Worm (Caenorhabditis elegans): Measurements from ENCODE around the gene clec-79.

The clec-79 gene

DNA sequence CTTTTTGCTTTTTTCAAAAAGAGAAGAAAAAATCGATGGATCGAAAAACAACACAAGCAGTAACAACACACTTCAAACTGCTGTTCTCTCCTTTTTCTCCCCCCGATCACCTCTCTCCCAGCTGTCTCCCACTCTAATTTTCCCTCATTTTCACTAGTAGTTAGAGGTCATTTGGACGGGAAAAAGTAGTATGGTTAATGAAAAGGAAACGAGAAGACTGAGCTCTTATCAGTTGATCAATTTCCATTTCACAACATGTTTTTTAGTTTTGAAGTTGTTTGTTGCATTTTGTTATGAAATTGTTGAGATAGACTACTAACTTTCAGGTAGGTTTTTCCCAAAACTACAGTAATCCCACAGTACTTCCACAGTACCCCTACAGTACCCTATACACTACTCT, 35.3 kb downstream of the clec-79 start:
- no peak for TF ChIP-seq snpc-4 (tag; optimal IDR thresholded peaks at IDR 0.05)
- no peak for TF ChIP-seq lsy-2 (tag; optimal IDR thresholded peaks at IDR 0.05)
- no peak for TF ChIP-seq ztf-11 (tag; optimal IDR thresholded peaks at IDR 0.05)
- no peak for TF ChIP-seq M03D4.4 (tag; optimal IDR thresholded peaks at IDR 0.05)
- TF ChIP-seq blmp-1 (tag; optimal IDR thresholded peaks at IDR 0.05), result no peak
- TF ChIP-seq ceh-83 (GFP tag; optimal IDR thresholded peaks at IDR 0.05), result no peak
- TF ChIP-seq unc-120 (tag; optimal IDR thresholded peaks at IDR 0.05; ENCODE audit: poor library complexity, severe bottlenecking), result no peak
- no peak for TF ChIP-seq ceh-43 (GFP tag; optimal IDR thresholded peaks at IDR 0.05)
- no peak for TF ChIP-seq hlh-1 (tag; optimal IDR thresholded peaks at IDR 0.05)
- no peak for TF ChIP-seq sem-2 (GFP tag; optimal IDR thresholded peaks at IDR 0.05)
- TF ChIP-seq elt-1 (tag; optimal IDR thresholded peaks at IDR 0.05; ENCODE audit: borderline replicate concordance, insufficient read depth), result no peak
- TF ChIP-seq unc-62 (GFP tag; optimal IDR thresholded peaks at IDR 0.05), result no peak
- no peak for TF ChIP-seq flh-1 (GFP tag; optimal IDR thresholded peaks at IDR 0.05)
- TF ChIP-seq sptf-1 (tag; optimal IDR thresholded peaks at IDR 0.05), result no peak
- TF ChIP-seq tbx-8 (GFP tag; optimal IDR thresholded peaks at IDR 0.05), result no peak
- TF ChIP-seq nhr-28 (tag; optimal IDR thresholded peaks at IDR 0.05), result no peak
- TF ChIP-seq zip-8 (tag; optimal IDR thresholded peaks at IDR 0.05), result no peak
- no peak for TF ChIP-seq mls-2 (tag; optimal IDR thresholded peaks at IDR 0.05)

DNA sequence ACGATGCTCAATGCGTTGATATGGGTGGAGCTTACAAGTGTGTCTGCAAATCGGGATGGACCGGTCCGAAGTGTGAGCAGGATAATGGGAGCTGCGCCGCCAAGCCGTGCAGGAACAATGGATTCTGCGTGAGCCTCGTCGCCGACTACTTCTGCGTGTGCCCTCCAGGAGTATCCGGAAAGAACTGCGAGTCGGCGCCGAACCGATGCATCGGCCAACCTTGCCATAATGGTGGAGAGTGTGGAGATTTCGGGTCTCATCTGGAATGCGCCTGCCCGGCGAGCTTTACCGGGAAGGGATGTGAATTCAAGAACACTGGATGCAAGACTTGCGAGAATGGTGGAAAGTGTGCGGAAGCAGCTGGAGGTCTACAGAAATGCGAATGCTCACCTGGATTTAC, 36.8 kb downstream of the clec-79 start:
- TF ChIP-seq sptf-1 (tag; optimal IDR thresholded peaks at IDR 0.05), result no peak
- TF ChIP-seq tbx-8 (GFP tag; optimal IDR thresholded peaks at IDR 0.05), result no peak
- TF ChIP-seq ham-2 (GFP tag; optimal IDR thresholded peaks at IDR 0.05), result no peak
- no peak for TF ChIP-seq pha-4 (tag; optimal IDR thresholded peaks at IDR 0.05)
- TF ChIP-seq hlh-1 (tag; optimal IDR thresholded peaks at IDR 0.05), result no peak
- no peak for TF ChIP-seq flh-1 (GFP tag; optimal IDR thresholded peaks at IDR 0.05)
- no peak for TF ChIP-seq drap-1 (GFP tag; optimal IDR thresholded peaks at IDR 0.05)
- TF ChIP-seq lsy-2 (tag; optimal IDR thresholded peaks at IDR 0.05), result no peak
- no peak for TF ChIP-seq unc-39 (tag; optimal IDR thresholded peaks at IDR 0.05)

DNA sequence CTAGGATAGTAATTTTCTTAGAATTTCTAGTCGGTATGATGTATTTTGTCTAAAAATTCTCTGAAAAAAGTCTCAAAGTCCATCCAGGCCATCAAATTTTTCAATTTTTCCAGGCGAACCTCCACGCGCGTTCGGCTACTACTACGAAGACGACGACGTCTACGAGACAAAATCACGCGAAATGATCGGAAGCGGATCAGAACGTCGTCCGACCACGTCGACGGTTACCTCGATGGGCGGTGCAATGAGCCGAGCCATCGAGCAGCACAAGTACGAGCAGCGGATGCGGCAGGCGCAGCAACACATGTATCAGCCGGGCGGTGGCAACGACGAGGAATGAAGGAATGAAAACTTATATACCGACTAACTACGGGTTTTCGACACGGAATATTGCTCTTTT, 40.5 kb downstream of the clec-79 start:
- TF ChIP-seq ham-2 (GFP tag; optimal IDR thresholded peaks at IDR 0.05) (no peak), ceh-43 (GFP tag; optimal IDR thresholded peaks at IDR 0.05) (no peak), mab-5 (tag; optimal IDR thresholded peaks at IDR 0.05) (no peak), zip-8 (tag; optimal IDR thresholded peaks at IDR 0.05) (no peak), sem-2 (GFP tag; optimal IDR thresholded peaks at IDR 0.05) (no peak), unc-39 (tag; optimal IDR thresholded peaks at IDR 0.05) (no peak), nhr-76 (tag; optimal IDR thresholded peaks at IDR 0.05) (no peak), tbx-8 (GFP tag; optimal IDR thresholded peaks at IDR 0.05) (no peak)

DNA sequence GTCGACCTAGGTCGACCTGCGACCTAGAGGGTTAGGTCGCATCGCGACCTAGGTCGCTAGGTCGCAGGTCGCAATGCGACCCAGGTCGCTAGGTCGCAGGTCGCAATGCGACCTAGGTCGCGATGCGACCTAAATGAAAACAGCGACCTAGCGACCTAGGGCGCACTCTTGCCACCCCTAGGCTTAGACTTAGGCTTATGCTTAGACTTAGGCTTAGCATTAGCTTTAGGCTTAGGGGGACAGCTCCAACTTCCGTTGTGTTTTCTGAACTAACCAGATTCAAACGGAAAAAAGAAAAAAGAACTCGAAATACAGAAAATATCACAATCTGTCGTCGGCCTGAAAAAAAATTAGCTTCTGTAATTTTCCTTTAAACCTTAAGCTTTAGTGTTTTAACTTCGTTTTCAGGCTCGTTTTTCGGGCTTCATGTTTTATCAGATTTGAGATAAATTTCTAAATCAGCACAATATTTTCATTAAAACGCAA, 41.2 kb downstream of the clec-79 start:
- no peak for TF ChIP-seq sem-2 (GFP tag; optimal IDR thresholded peaks at IDR 0.05)
- TF ChIP-seq M03D4.4 (tag; optimal IDR thresholded peaks at IDR 0.05), result no peak
- TF ChIP-seq bed-3 (GFP tag; optimal IDR thresholded peaks at IDR 0.05), result no peak
- TF ChIP-seq lsy-2 (tag; optimal IDR thresholded peaks at IDR 0.05), result no peak
- TF ChIP-seq unc-39 (tag; optimal IDR thresholded peaks at IDR 0.05), result no peak
- TF ChIP-seq lin-32 (GFP tag; optimal IDR thresholded peaks at IDR 0.05), result no peak
- no peak for TF ChIP-seq ceh-83 (GFP tag; optimal IDR thresholded peaks at IDR 0.05)
- no peak for TF ChIP-seq zip-8 (tag; optimal IDR thresholded peaks at IDR 0.05)
- TF ChIP-seq ceh-39 (tag; optimal IDR thresholded peaks at IDR 0.05), result no peak
- TF ChIP-seq pha-4 (tag; optimal IDR thresholded peaks at IDR 0.05), result no peak
- TF ChIP-seq nhr-2 (tag; optimal IDR thresholded peaks at IDR 0.05), result no peak
- TF ChIP-seq hlh-1 (tag; optimal IDR thresholded peaks at IDR 0.05), result no peak
- no peak for TF ChIP-seq unc-120 (tag; optimal IDR thresholded peaks at IDR 0.05; ENCODE audit: poor library complexity, severe bottlenecking)
- TF ChIP-seq ces-1 (GFP tag; optimal IDR thresholded peaks at IDR 0.05), result no peak
- TF ChIP-seq ztf-11 (tag; optimal IDR thresholded peaks at IDR 0.05), result no peak

DNA sequence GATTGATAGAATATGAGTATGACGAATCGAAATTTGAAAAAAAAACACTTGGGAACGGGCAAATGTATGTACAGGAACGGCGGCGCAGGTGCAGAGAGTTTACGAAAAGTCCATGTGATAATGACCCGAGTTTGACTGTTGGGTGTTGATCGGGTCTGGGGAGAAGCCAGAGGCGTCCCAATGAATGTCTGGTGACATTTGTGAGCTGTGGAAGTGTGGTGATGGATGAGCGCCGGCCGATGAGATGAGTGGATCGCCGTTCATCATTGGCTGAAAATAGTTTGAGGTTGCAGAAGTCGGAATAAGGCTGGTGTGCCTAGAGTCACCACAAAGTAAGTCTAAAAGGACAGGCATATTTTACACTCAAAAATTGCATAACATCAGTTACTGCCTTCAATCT, 42.5 kb downstream of the clec-79 start:
- no peak for TF ChIP-seq flh-1 (GFP tag; optimal IDR thresholded peaks at IDR 0.05)
- TF ChIP-seq nhr-76 (tag; optimal IDR thresholded peaks at IDR 0.05), result no peak
- TF ChIP-seq pha-4 (tag; optimal IDR thresholded peaks at IDR 0.05), result no peak
- TF ChIP-seq tbx-8 (GFP tag; optimal IDR thresholded peaks at IDR 0.05), result no peak

DNA sequence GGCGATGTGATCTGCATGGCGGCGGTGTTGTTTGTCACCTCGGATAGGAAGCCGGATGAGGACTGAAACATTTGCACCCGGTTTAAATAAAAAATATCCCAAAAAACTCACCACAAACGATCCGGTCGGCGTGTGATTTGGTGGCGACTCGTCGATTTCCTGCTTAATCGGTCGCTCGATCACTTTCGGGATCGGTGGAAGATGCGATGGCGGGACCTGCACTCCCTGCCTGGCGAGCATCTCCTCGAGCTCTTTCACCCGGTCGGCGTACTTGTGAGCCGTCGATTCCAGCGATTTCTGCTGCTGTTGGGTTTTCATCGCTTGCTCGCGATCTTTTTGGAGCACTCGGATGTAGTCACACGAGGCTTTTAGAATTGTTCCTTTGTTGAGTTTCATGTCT, 43.6 kb downstream of the clec-79 start:
- TF ChIP-seq mab-5 (tag; optimal IDR thresholded peaks at IDR 0.05), result no peak
- TF ChIP-seq lsy-2 (tag; optimal IDR thresholded peaks at IDR 0.05), result no peak
- TF ChIP-seq sem-2 (GFP tag; optimal IDR thresholded peaks at IDR 0.05), result no peak
- TF ChIP-seq mep-1 (tag; optimal IDR thresholded peaks at IDR 0.05), result no peak
- TF ChIP-seq lin-32 (GFP tag; optimal IDR thresholded peaks at IDR 0.05), result no peak
- no peak for TF ChIP-seq cnd-1 (tag; optimal IDR thresholded peaks at IDR 0.05)
- no peak for TF ChIP-seq nhr-12 (tag; optimal IDR thresholded peaks at IDR 0.05)
- no peak for TF ChIP-seq nhr-76 (tag; optimal IDR thresholded peaks at IDR 0.05)
- TF ChIP-seq ceh-83 (GFP tag; optimal IDR thresholded peaks at IDR 0.05), result no peak
- no peak for TF ChIP-seq mls-2 (tag; optimal IDR thresholded peaks at IDR 0.05)
- TF ChIP-seq drap-1 (GFP tag; optimal IDR thresholded peaks at IDR 0.05), result no peak
- no peak for TF ChIP-seq bed-3 (GFP tag; optimal IDR thresholded peaks at IDR 0.05)
- no peak for TF ChIP-seq snpc-4 (tag; optimal IDR thresholded peaks at IDR 0.05)
- no peak for TF ChIP-seq pha-4 (tag; optimal IDR thresholded peaks at IDR 0.05)
- TF ChIP-seq ceh-43 (GFP tag; optimal IDR thresholded peaks at IDR 0.05), result no peak
